Fruit fly (Drosophila melanogaster): ENCODE results near the gene Arts.

Arts gene

DNA sequence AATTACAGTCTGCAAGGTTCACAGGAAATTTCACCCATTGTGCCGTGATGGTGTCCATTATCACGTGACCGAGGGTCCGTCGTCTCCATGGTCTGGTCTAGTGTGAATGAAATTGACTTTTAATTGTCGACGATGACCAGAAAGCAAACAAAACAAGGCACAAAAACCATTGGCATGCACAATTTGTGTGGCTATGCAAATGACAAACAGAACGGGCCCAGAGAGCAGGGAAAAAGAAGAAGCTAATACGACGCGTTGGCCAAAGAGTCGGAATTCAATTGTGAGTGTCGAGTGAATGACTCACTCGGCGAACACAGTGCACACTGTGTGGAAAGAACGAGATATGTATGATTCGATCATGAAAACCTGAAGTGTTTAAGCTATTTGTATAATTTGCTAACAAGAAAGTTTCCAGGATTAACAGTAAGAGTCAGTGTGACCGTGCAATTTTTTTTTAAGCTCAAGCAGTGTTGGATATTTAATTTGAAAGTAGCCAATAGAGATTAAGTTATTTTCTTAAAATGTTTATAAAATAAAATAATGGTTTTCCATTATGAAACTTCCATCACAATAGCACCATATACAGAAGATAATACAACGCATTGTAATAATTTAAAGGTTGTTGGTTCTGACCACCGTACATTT lies 33.0 kb downstream of the Arts start:
- TF ChIP-seq CG12768 (GFP tag; optimal IDR thresholded peaks at IDR 0.05) (no peak), tj (GFP tag; optimal IDR thresholded peaks at IDR 0.05) (peak; percentile 51), CG11617 (GFP tag; optimal IDR thresholded peaks at IDR 0.05) (no peak), cnc (optimal IDR thresholded peaks at IDR 0.05) (no peak), Clk (GFP tag; optimal IDR thresholded peaks at IDR 0.05) (no peak), kay (GFP tag; ENCODE audit: borderline replicate concordance) (peak; percentile 50), Hr96 (GFP tag; optimal IDR thresholded peaks at IDR 0.05) (no peak), CG7045 (GFP tag; optimal IDR thresholded peaks at IDR 0.05) (no peak)

DNA sequence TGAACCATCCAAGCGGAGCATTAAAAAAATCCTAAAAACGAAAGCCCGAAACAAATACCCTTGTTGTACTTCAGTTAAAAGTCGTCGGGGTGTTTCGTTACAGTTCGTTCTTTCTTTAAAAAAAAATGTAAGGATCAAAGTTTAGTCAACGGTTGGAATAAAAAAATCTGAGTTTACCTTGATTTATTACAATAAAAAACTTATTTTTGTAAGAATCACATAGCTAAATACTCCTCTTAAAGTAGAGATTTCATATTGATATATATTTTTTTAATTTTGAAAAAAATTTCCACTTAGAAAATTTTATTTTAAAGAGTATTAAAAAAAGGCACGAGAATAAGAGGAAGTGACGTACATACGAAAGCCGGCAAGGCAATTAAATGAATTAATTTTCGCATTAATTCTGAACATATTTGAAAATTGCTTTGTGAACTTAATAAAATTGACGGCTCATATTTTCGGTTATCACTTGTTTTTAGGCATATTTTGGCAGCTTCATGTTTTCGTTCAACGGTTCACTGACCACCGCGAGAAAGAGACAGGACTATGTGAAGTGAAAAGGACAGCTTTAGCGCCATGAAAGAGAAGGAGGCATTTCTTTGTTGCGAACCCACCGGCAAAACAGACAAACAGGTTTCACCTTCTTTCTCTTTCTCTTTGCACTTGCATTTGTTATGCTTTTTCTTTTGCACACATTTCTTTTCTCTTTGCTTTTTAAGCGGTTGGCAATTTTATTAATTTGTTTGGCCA lies 36.2 kb downstream of the Arts start:
- no peak for TF ChIP-seq CG7045 (GFP tag; optimal IDR thresholded peaks at IDR 0.05)
- no peak for TF ChIP-seq CG11617 (GFP tag; optimal IDR thresholded peaks at IDR 0.05)
- no peak for TF ChIP-seq CG5204 (GFP tag; optimal IDR thresholded peaks at IDR 0.05)
- TF ChIP-seq CG33017 (tag; optimal IDR thresholded peaks at IDR 0.05): no peak
- no peak for TF ChIP-seq Mnt (GFP tag; optimal IDR thresholded peaks at IDR 0.05)
- TF ChIP-seq cic (GFP tag; optimal IDR thresholded peaks at IDR 0.05): no peak
- no peak for TF ChIP-seq ovo (GFP tag; optimal IDR thresholded peaks at IDR 0.05)
- TF ChIP-seq toe (GFP tag; optimal IDR thresholded peaks at IDR 0.05): no peak
- no peak for TF ChIP-seq Clk (GFP tag; optimal IDR thresholded peaks at IDR 0.05)
- no peak for TF ChIP-seq CG12768 (GFP tag; optimal IDR thresholded peaks at IDR 0.05)
- no peak for TF ChIP-seq cnc (optimal IDR thresholded peaks at IDR 0.05)
- TF ChIP-seq tj (GFP tag; optimal IDR thresholded peaks at IDR 0.05): no peak
- no peak for TF ChIP-seq Hr96 (GFP tag; optimal IDR thresholded peaks at IDR 0.05)
- TF ChIP-seq bab1 (GFP tag; optimal IDR thresholded peaks at IDR 0.05): no peak
- no peak for TF ChIP-seq CG14711 (tag; optimal IDR thresholded peaks at IDR 0.05)
- no peak for TF ChIP-seq CG1620 (GFP tag; optimal IDR thresholded peaks at IDR 0.05)

- TF ChIP-seq CG5204 (GFP tag; optimal IDR thresholded peaks at IDR 0.05) (no peak), ovo (GFP tag; optimal IDR thresholded peaks at IDR 0.05) (no peak), Mnt (GFP tag; optimal IDR thresholded peaks at IDR 0.05) (no peak), CG12768 (GFP tag; optimal IDR thresholded peaks at IDR 0.05) (no peak), CG1620 (GFP tag; optimal IDR thresholded peaks at IDR 0.05) (no peak), Clk (GFP tag; optimal IDR thresholded peaks at IDR 0.05) (no peak), CG33017 (tag; optimal IDR thresholded peaks at IDR 0.05) (no peak), CG14711 (tag; optimal IDR thresholded peaks at IDR 0.05) (no peak), bab1 (GFP tag; optimal IDR thresholded peaks at IDR 0.05) (no peak), pad (GFP tag; optimal IDR thresholded peaks at IDR 0.05) (no peak), cnc (optimal IDR thresholded peaks at IDR 0.05) (no peak), CG11617 (GFP tag; optimal IDR thresholded peaks at IDR 0.05) (no peak), CG7101 (tag; optimal IDR thresholded peaks at IDR 0.05) (no peak), toe (GFP tag; optimal IDR thresholded peaks at IDR 0.05) (no peak)
These were observed 37.9 kb downstream of the Arts start for dm6 chr3L:16640509-16641068.

DNA sequence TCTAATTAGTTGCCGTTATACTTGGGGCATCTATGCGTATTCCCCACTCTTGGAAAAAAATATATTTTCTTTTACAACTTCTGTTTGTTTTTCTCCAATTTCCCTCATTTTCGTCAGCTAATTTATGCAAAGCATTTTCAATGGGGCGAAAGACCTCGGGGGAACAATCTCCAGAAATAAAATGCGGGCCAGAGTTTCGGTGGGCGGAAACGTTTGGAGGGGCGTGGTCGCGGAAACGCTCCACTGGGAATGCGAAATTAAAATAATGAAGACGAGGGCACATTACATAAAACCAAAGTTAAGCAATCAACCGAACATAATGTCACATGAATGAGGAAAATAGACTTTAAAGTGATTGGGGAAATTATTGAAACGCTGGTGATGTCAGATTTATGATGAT lies 38.4 kb downstream of the Arts start:
- TF ChIP-seq ovo (GFP tag; optimal IDR thresholded peaks at IDR 0.05) (no peak), cic (GFP tag; optimal IDR thresholded peaks at IDR 0.05) (no peak), CG12768 (GFP tag; optimal IDR thresholded peaks at IDR 0.05) (no peak), tj (GFP tag; optimal IDR thresholded peaks at IDR 0.05) (no peak), cnc (optimal IDR thresholded peaks at IDR 0.05) (no peak), CG7101 (tag; optimal IDR thresholded peaks at IDR 0.05) (no peak), CG7045 (GFP tag; optimal IDR thresholded peaks at IDR 0.05) (no peak)

DNA sequence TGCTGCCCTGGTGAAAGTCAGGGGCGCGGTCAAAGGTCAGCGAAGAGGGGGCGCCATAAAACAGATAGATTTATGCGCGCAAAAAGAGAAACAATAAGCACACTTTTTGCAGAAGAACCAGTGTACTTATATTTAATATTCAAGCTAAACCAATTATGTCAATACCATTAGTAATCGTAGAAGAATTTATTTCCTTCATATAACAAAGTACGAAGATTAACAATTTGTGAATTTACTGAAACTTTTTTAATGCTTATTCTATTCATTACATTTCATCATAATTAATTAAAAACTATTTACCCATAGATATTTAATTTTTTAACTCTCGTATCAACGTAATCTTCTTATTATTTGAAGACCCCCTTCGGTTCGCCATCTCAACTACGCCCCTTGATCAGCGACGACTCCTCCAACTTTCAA lies 39.4 kb downstream of the Arts start:
- TF ChIP-seq toe (GFP tag; optimal IDR thresholded peaks at IDR 0.05) (no peak), CG12768 (GFP tag; optimal IDR thresholded peaks at IDR 0.05) (no peak), pad (GFP tag; optimal IDR thresholded peaks at IDR 0.05) (no peak), Crg-1 (GFP tag; optimal IDR thresholded peaks at IDR 0.05) (no peak), CG33017 (tag; optimal IDR thresholded peaks at IDR 0.05) (no peak), CG1620 (GFP tag; optimal IDR thresholded peaks at IDR 0.05) (no peak), CG11617 (GFP tag; optimal IDR thresholded peaks at IDR 0.05) (no peak), CG5204 (GFP tag; optimal IDR thresholded peaks at IDR 0.05) (no peak), ovo (GFP tag; optimal IDR thresholded peaks at IDR 0.05) (no peak), CG14711 (tag; optimal IDR thresholded peaks at IDR 0.05) (no peak), Clk (GFP tag; optimal IDR thresholded peaks at IDR 0.05) (no peak), CG7101 (tag; optimal IDR thresholded peaks at IDR 0.05) (no peak), bab1 (GFP tag; optimal IDR thresholded peaks at IDR 0.05) (no peak)

DNA sequence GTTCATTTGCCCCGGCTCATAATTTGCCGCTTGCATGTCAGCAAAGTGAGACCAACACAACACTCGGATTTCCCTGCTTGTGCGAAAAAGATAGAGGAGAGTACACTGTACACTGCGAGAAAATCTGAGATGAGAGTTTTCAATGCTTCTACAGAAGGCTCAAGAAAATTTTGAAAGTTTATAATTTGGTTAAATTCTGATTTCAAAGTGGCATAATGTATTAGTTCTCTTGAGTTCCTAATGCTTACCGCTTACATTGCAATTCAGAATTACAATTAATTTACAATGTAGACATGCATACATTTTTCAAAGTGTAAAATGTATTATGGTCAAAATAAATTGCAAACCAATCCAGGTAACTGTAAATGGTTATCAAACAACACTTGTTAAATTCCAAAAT lies 40.3 kb downstream of the Arts start:
- TF ChIP-seq tj (GFP tag; optimal IDR thresholded peaks at IDR 0.05): peak; percentile 82
- no peak for TF ChIP-seq pad (GFP tag; optimal IDR thresholded peaks at IDR 0.05)
- peak; percentile 70 for TF ChIP-seq bab1 (GFP tag; optimal IDR thresholded peaks at IDR 0.05)
